Fruit fly (Drosophila melanogaster): Measurements from ENCODE around the gene CG14074.

The CG14074 gene

DNA sequence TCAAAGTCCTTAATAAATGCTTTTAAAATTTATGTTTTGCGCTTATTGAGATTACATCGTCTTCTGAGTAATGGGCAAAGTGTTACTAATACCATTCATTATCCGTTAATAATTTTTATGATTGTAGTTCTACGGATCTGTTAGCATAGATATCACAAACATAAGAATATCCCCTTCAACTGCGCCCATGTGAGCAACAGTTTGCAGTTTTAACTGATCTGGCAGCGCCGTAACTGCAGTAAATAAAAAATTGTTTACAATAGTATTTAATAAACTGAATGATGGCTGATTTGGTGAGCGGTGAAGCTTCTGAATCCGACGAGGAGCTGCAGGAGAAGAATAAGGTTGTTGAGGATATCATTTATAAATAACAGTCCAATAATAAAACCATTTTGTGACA, 4.0 kb downstream of the CG14074 start, which contains the start of gene Blos3 (continued):
- no peak for TF ChIP-seq B-H2 (GFP tag; optimal IDR thresholded peaks at IDR 0.05)
- TF ChIP-seq sim (GFP tag; IDR thresholded peaks at IDR 0.05), result no peak
- no peak for TF ChIP-seq BEAF-32 (GFP tag; optimal IDR thresholded peaks at IDR 0.05)
- no peak for TF ChIP-seq CG6765 (GFP tag; optimal IDR thresholded peaks at IDR 0.05)
- TF ChIP-seq shn (GFP tag; optimal IDR thresholded peaks at IDR 0.05), result peak; percentile 49
- peak; percentile 12 for TF ChIP-seq CG12104 (GFP tag; optimal IDR thresholded peaks at IDR 0.05)
- peak; percentile 36 for TF ChIP-seq CG10267 (tag; optimal IDR thresholded peaks at IDR 0.05)
- no peak for TF ChIP-seq gcm (GFP tag; optimal IDR thresholded peaks at IDR 0.05)
- peak; percentile 39 for TF ChIP-seq CG1792 (GFP tag; optimal IDR thresholded peaks at IDR 0.05)
- no peak for TF ChIP-seq Bgb (GFP tag; IDR thresholded peaks at IDR 0.05; ENCODE audit: partially characterized antibody)
- TF ChIP-seq toy (GFP tag; IDR thresholded peaks at IDR 0.05), result no peak
- TF ChIP-seq tap (tag; optimal IDR thresholded peaks at IDR 0.05), result no peak
- TF ChIP-seq sna (GFP tag; IDR thresholded peaks at IDR 0.05; ENCODE audit: partially characterized antibody), result no peak
- TF ChIP-seq D19A (tag; optimal IDR thresholded peaks at IDR 0.05), result no peak
- TF ChIP-seq dpn (GFP tag; optimal IDR thresholded peaks at IDR 0.05), result peak; percentile 43 to 56
- peak; percentile 47 for TF ChIP-seq grau (tag; optimal IDR thresholded peaks at IDR 0.05)
- no peak for TF ChIP-seq CG14860 (GFP tag; IDR thresholded peaks at IDR 0.05; ENCODE audit: partially characterized antibody)
- peak; percentile 89 for TF ChIP-seq scrt (GFP tag; optimal IDR thresholded peaks at IDR 0.05)
- peak; percentile 69 for TF ChIP-seq kah (GFP tag; optimal IDR thresholded peaks at IDR 0.05)
- TF ChIP-seq row (GFP tag; IDR thresholded peaks at IDR 0.05), result peak; percentile 67
- peak; percentile 36 for TF ChIP-seq fd96Cb (tag; optimal IDR thresholded peaks at IDR 0.05)
- TF ChIP-seq fu2 (GFP tag; optimal IDR thresholded peaks at IDR 0.05), result peak; percentile 16
- TF ChIP-seq corto (GFP tag; optimal IDR thresholded peaks at IDR 0.05), result no peak
- no peak for TF ChIP-seq dmrt99B (tag; optimal IDR thresholded peaks at IDR 0.05)
- TF ChIP-seq unpg (GFP tag; optimal IDR thresholded peaks at IDR 0.05), result no peak
- TF ChIP-seq dan (GFP tag; IDR thresholded peaks at IDR 0.05), result no peak
- TF ChIP-seq ci (GFP tag; IDR thresholded peaks at IDR 0.05), result no peak
- TF ChIP-seq CG30431 (GFP tag; optimal IDR thresholded peaks at IDR 0.05), result no peak
- TF ChIP-seq CG9797 (GFP tag; optimal IDR thresholded peaks at IDR 0.05), result no peak
- TF ChIP-seq CG43689 (GFP tag; IDR thresholded peaks at IDR 0.05), result no peak
- TF ChIP-seq fd64A (GFP tag; optimal IDR thresholded peaks at IDR 0.05), result no peak
- no peak for TF ChIP-seq luna (GFP tag; optimal IDR thresholded peaks at IDR 0.05)
- peak; percentile 4 for TF ChIP-seq p53 (GFP tag; optimal IDR thresholded peaks at IDR 0.05)
- TF ChIP-seq CG17328 (GFP tag; IDR thresholded peaks at IDR 0.05), result peak; percentile 27; the same call in 1 of the 2 replicates
- no peak for TF ChIP-seq NK7.1 (GFP tag; optimal IDR thresholded peaks at IDR 0.05)
- TF ChIP-seq CG11504 (tag; optimal IDR thresholded peaks at IDR 0.05), result no peak
- TF ChIP-seq run (tag; optimal IDR thresholded peaks at IDR 0.05), result no peak
- no peak for TF ChIP-seq wor (GFP tag; IDR thresholded peaks at IDR 0.05)
- TF ChIP-seq lilli (GFP tag; optimal IDR thresholded peaks at IDR 0.05), result peak; percentile 70
- peak; percentile 45 for TF ChIP-seq CG17829 (tag; optimal IDR thresholded peaks at IDR 0.05)
- TF ChIP-seq vfl (GFP tag; optimal IDR thresholded peaks at IDR 0.05), result peak; percentile 10
- TF ChIP-seq HmgD (GFP tag; optimal IDR thresholded peaks at IDR 0.05), result no peak
- TF ChIP-seq Fer3 (tag; optimal IDR thresholded peaks at IDR 0.05), result no peak
- TF ChIP-seq CG16863 (GFP tag; optimal IDR thresholded peaks at IDR 0.05), result peak; percentile 50
- no peak for TF ChIP-seq CG5953 (GFP tag; IDR thresholded peaks at IDR 0.05)
- no peak for TF ChIP-seq cg (GFP tag; optimal IDR thresholded peaks at IDR 0.05)
- TF ChIP-seq CG7372 (GFP tag; IDR thresholded peaks at IDR 0.05), result no peak; the same call in 1 of the 2 replicates
- TF ChIP-seq unc-4 (GFP tag; IDR thresholded peaks at IDR 0.05; ENCODE audit: partially characterized antibody), result no peak
- no peak for TF ChIP-seq onecut (GFP tag; IDR thresholded peaks at IDR 0.05)
- no peak for TF ChIP-seq Hr3 (GFP tag; optimal IDR thresholded peaks at IDR 0.05)
- no peak for TF ChIP-seq CG14050 (GFP tag; IDR thresholded peaks at IDR 0.05)
- no peak for TF ChIP-seq CG8281 (tag; optimal IDR thresholded peaks at IDR 0.05)
